Worm (Caenorhabditis elegans): ENCODE data around the gene mth-1.

DNA sequence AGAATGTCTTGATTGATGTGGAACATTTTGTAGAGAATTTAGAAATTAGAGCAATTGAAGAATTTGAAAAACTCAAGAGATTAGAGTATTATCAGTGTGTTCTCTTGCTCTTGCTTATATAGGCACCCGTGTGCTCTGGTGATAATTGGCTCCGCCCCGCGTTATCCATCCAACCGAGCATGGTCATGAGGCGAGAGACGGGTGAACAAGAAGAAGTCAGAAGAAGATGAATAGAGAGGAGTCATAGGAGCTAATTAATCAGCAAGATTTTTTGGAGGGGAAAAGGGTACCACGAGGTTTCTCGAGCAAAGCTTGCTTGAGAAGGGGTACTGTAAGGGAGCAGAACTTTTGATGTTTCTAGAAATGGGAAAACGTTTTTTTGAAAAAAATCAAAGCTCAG lies 45.8 kb downstream of the mth-1 start:
- TF ChIP-seq tlp-1 (tag; optimal IDR thresholded peaks at IDR 0.05) = no peak
- no peak for TF ChIP-seq unc-86 (tag; optimal IDR thresholded peaks at IDR 0.05)
- TF ChIP-seq dpl-1 (GFP tag; optimal IDR thresholded peaks at IDR 0.05) = no peak
- no peak for TF ChIP-seq aly-2 (tag; optimal IDR thresholded peaks at IDR 0.05)
- no peak for TF ChIP-seq tbx-2 (tag; optimal IDR thresholded peaks at IDR 0.05)
- no peak for TF ChIP-seq mep-1 (tag; optimal IDR thresholded peaks at IDR 0.05)
- no peak for TF ChIP-seq mef-2 (tag; optimal IDR thresholded peaks at IDR 0.05)
- TF ChIP-seq unc-30 (tag; optimal IDR thresholded peaks at IDR 0.05) = no peak
- no peak for TF ChIP-seq vab-15 (tag; optimal IDR thresholded peaks at IDR 0.05)
- TF ChIP-seq pqm-1 (tag; optimal IDR thresholded peaks at IDR 0.05) = no peak
- no peak for TF ChIP-seq hlh-4 (tag; optimal IDR thresholded peaks at IDR 0.05)
- TF ChIP-seq ceh-63 (GFP tag; optimal IDR thresholded peaks at IDR 0.05) = no peak
- no peak for TF ChIP-seq hpl-2 (GFP tag; optimal IDR thresholded peaks at IDR 0.05)
- no peak for TF ChIP-seq lin-13 (GFP tag; optimal IDR thresholded peaks at IDR 0.05)
